Worm (Caenorhabditis elegans): ENCODE results near the gene srw-89.

DNA sequence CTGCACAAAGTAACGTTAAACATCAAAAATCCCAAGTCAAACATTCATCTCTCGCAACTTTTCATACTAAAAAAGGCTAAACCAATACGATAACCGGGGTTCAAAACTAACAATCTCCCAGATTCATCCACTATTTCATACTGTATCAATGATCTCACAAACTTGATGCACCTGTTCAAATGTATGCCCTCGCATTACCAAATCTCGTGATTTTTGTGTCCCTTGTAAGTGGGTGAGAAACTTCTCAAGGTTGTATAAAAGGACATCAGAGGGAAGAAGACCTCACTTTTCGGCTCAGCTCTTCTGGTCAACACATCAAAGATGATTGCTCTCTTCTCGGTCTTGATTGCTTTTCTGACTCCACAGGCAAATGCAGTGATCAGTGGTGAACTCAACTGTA, 26.8 kb downstream of the srw-89 start, which contains the start of gene phat-3:
- TF ChIP-seq dmd-4 (tag; optimal IDR thresholded peaks at IDR 0.05; ENCODE audit: borderline replicate concordance) (no peak), C38D4.7 (GFP tag; optimal IDR thresholded peaks at IDR 0.05) (no peak), pha-2 (tag; optimal IDR thresholded peaks at IDR 0.05) (no peak), ama-1 (optimal IDR thresholded peaks at IDR 0.05) (no peak), pha-4 (tag; optimal IDR thresholded peaks at IDR 0.05) (no peak), sox-2 (GFP tag; IDR thresholded peaks at IDR 0.05) (no peak)
